Fruit fly (Drosophila melanogaster) ovary, adult (tissue): ENCODE measurements around the gene CG31910.
A peak's percentile ranks its signal among the peaks of the same experiment; 100 is the strongest.

Source experiments
- CG17801 ChIP-seq: fragments of 200-800 bp; optimal IDR thresholded peaks from 2 replicates; lab custom pipeline; 2019; ENCODE audit warnings: missing biosample characterization, mild to moderate bottlenecking, missing genetic modification characterization, moderate library complexity; ENCODE audit not compliant: partially characterized antibody

Gene CG31910

dm6 chr2L:6747814-6748213 lies 2.4 kb upstream of the CG31910 start, which contains the start of gene CG44271:
Gene CG44271 (minus strand): TSS chr2L:6747914.
- no peak for TF ChIP-seq CG17801 (GFP tag; lab: Kevin White, UChicago)

DNA sequence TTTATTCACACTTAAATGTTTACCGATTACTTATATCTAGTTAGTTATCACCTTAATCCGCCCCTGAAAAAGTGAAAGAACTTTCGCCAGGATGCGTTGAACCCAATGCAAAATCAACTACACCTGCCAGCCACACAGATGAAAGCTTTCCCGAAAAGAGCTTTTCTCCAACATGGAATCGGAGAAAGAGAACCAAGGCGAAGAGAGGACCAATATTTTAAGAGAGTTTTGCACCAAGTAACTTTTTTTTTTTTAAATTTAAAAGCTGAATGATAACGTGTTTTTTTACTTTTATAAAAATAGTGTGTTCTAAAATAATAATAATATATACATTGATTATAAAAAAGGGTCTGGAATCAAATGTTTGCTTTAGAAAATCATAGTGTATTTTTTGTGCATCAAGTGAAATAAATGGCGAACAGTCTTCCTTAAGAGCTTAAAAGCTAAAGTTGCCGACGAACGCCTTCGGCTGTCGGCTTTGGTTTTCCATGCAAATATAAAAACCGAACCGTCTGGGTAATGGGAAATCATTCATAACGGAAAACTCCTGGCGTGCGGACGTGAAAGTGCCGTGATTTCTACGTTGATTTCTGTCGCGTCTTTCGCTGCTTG lies 3.3 kb downstream of the CG31910 start, which contains the start of gene meng:
Gene meng (plus strand): TSS at position 523 of the 612 bp plus-strand sequence.
- TF ChIP-seq CG17801 (GFP tag; lab: Kevin White, UChicago): no peak

- no peak for TF ChIP-seq CG17801 (GFP tag; lab: Kevin White, UChicago)
Measured at dm6 chr2L:6740088-6740487, 5.3 kb downstream of the CG31910 start, which contains the start of gene TTLL3A. Gene TTLL3A (minus strand): TSS chr2L:6740188.

- TF ChIP-seq CG17801 (GFP tag; lab: Kevin White, UChicago): no peak
Measured at dm6 chr2L:6732566-6732965, 12.9 kb downstream of the CG31910 start, which contains the start of gene TTLL3B. Gene TTLL3B (plus strand): TSS chr2L:6732866.

DNA sequence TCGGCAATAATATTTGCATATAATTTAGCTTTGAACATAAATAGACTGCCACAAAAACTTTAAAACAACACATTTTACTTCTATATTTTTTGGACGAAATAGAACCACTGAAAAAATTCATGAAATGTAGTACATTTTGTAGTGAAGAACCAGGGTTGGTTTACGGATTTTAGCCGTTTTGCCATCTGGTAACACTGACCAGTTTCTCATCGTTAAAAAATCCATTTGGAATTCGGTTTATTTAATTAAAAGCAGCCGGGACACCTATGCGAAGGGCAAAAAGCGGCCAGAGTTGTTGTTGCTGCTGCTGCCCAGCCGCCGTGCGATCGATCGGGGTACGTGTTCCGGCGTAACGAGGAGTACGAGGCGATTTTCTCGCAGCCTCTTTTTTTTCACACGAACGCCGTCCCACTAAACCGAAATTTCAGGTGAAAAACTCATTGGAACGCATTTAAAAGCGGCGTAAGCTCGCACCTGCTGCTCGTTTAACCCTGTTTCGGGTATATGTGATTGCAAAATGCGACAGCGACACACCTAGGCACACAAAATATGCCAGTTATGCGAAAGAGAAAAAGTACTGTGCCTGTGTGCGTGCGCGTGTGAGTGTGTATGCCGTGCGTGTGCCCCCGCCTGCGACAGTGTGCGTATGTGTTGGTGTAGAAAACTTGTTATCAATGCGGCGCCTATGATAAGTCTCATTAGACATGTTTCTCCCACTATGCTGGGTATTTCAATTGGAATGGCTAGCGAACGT lies 21.5 kb downstream of the CG31910 start, which contains the start of gene Liprin-alpha:
Gene Liprin-alpha (plus strand): TSS at position 154 of the 754 bp plus-strand sequence.
- TF ChIP-seq CG17801 (GFP tag; lab: Kevin White, UChicago): no peak

DNA sequence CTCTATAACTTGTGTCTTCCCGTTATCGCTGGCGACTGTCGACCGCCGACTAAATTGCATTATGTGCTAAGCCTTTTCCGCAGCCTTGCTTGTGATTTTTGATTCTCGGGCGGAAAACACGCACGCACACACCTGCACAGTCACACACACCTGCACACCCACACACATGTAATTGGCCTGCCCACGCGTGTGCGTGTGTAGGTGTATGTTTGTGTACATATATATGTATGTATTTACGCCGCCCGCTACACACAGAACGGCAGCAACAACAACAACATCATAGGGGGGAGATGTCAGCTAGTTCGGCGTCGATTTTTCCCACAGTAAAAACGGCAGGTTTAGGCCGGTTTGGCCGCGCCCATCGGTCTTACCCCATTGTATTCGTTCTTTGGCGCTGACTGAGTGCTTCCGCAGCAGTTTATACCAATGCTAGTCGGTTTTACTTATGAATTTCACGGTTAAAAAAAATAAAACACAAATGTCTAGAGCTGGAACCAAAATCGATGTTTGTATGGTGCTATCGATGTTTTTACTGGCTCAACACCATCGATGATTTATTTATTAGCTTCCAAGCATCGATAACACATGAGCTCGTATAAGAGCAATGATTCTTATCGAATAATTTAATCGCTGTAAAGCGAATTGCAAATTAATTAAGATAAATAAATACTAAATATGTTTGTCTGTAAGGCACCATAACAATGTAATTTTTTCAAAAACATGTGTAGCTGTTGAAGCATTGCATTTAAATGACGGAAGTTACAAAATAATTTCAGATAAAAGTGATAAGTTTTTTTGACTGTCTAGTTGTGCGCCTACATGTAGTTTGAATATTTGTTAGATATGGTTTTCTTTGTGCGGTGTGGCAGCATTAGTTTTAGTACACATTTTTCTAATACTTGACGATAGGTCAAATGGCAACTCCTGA lies 22.3 kb downstream of the CG31910 start, which contains the start of gene homer:
Gene homer (minus strand): TSS at position 538 of the 928 bp plus-strand sequence.
- TF ChIP-seq CG17801 (GFP tag; lab: Kevin White, UChicago): no peak

DNA sequence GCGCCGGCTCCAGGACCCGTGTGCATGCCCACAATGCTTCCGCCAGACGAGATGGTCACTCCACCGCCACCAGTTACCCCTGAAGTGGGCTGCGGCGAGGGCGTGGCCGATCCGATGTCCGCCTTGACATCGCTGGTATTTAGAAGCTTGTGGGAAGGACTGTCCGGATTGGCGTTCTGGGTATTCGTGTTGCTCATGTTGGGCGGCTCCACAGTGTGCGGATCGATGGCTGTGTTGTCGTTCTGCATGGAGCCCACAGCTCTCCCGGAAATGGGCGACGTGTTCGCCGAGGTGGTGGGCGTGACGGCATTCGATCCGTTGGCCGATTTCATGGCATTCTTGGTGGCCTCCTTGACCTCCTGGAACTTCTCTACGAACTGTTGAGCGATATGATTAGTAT lies 23.7 kb downstream of the CG31910 start:
- TF ChIP-seq CG17801 (GFP tag; lab: Kevin White, UChicago): no peak

DNA sequence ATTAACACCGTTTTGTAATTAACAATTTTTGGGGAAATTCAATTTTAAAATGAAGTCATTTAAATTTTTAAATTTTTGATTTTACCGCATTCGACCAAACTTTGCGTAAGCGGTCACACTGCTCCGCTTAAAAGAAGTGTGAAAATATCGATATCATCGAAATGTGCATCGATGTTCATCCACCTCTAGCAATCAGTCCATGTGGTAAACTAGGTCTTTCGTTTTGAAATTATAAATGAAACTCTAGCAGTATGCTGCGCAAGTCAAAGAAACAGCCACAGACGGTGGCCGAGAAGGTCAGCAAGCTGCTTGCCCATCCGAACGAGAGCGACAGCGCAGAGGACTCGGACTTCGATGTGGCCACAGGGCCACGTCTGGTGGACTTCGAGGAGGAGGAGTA lies 28.0 kb downstream of the CG31910 start, which contains the start of gene Aatf:
Gene Aatf (plus strand): TSS at position 166 of the 400 bp plus-strand sequence.
- peak; percentile 44 for TF ChIP-seq CG17801 (GFP tag; lab: Kevin White, UChicago)

DNA sequence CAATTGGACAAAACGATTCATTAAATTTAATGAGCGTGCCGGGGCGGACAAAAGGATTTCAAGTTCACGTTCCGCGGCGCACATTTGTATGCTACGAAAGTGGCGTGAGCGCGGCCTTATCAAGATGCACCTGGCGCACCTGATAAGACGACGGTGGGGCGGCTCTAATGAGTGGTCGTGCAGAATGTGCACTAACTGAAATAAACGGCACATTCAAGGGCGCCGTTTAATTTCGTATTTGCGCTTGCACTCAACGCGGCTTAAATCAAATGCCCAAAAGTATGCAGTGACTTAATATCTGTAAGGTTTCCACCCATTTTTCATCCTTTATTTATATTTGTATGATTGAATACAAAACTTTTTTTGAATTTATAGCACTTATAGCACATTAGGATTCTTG lies 28.5 kb downstream of the CG31910 start:
- no peak for TF ChIP-seq CG17801 (GFP tag; lab: Kevin White, UChicago)

dm6 chr2L:6716182-6716770 lies 29.1 kb downstream of the CG31910 start, which contains the start of gene AkhR:
Gene AkhR (minus strand): TSS chr2L:6716186.
- no peak for TF ChIP-seq CG17801 (GFP tag; lab: Kevin White, UChicago)

- TF ChIP-seq CG17801 (GFP tag; lab: Kevin White, UChicago): no peak
Measured at dm6 chr2L:6708997-6709662, 36.3 kb downstream of the CG31910 start, which contains the start of gene Tsp. Gene Tsp (minus strand): TSS chr2L:6709086.

- TF ChIP-seq CG17801 (GFP tag; lab: Kevin White, UChicago): no peak
Measured at dm6 chr2L:6706368-6706919, 39.0 kb downstream of the CG31910 start.

- TF ChIP-seq CG17801 (GFP tag; lab: Kevin White, UChicago): no peak
Measured at dm6 chr2L:6705081-6705480, 40.3 kb downstream of the CG31910 start.
